Worm (Caenorhabditis elegans) whole organism, midembryonic: Measurements from ENCODE around the gene fbxc-19.

Source experiments
- T22C8.4 ChIP-seq: fragments of 200-800 bp; sonication (Bioruptor generic); IDR thresholded peaks from 2 replicates; pipeline ENCODE4 v1.3.6; 2022; ENCODE audit warnings: missing genetic modification characterization, missing compliant biosample characterization
- cog-1 ChIP-seq: sonication (generic microtip); optimal IDR thresholded peaks from 2 replicates; lab custom pipeline; 2016; ENCODE audit warnings: missing genetic modification characterization, missing compliant biosample characterization
- flt-1 ChIP-seq: fragments of 200-800 bp; sonication (Bioruptor generic); IDR thresholded peaks from 2 replicates; pipeline ENCODE4 v1.3.6; 2022; ENCODE audit warnings: missing genetic modification characterization, missing compliant biosample characterization
- klf-2 ChIP-seq: fragments of 200-800 bp; sonication (Bioruptor generic); conservative IDR thresholded peaks from 2 replicates; pipeline ENCODE4 v1.3.6; 2022; ENCODE audit warnings: missing genetic modification reagents, missing genetic modification characterization, missing compliant biosample characterization
- ref-1 ChIP-seq: fragments of 200-800 bp; sonication (Bioruptor generic); conservative IDR thresholded peaks from 2 replicates; pipeline ENCODE4 v1.3.6; 2022; ENCODE audit warnings: missing genetic modification reagents, missing genetic modification characterization, missing compliant biosample characterization
- tab-1 ChIP-seq: fragments of 200-800 bp; sonication (Bioruptor generic); IDR thresholded peaks from 2 replicates; pipeline ENCODE4 v1.3.6; 2022; ENCODE audit warnings: missing genetic modification characterization, missing compliant biosample characterization
- ztf-23 ChIP-seq: fragments of 200-800 bp; sonication (Bioruptor generic); IDR thresholded peaks from 2 replicates; pipeline ENCODE4 v1.3.6; 2022; ENCODE audit warnings: missing genetic modification reagents, missing genetic modification characterization, missing compliant biosample characterization
- ztf-29 ChIP-seq: fragments of 200-800 bp; sonication (Bioruptor generic); IDR thresholded peaks from 2 replicates; pipeline ENCODE4 v1.3.6; 2022; ENCODE audit warnings: missing genetic modification reagents, missing genetic modification characterization, missing compliant biosample characterization

DNA sequence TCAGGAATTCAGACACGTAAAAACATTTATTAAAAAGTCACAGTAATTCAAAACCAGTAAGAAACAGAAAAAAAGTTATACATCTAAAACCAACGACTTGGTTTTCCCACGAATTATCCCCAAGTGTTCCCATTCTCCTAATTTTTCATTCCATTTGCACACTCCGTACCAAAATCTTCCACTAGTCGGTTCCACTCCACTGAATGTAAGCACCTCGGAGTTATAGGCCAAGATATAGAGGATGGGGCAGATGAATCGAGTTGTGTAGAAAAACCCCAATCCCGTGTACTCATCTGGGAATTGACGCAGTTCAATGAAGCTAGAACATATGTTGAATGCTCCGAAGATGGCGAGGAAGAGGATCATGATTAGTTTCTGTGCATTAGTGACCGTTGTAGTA lies 33.1 kb upstream of the fbxc-19 start:
- TF ChIP-seq ref-1 (GFP tag; lab: Robert Waterston, UW) (no peak), cog-1 (tag; lab: Kevin White, UChicago) (no peak), tab-1 (GFP tag; lab: Robert Waterston, UW) (no peak), ztf-23 (no peak), klf-2 (GFP tag; lab: Robert Waterston, UW) (no peak), ztf-29 (GFP tag; lab: Robert Waterston, UW) (no peak), flt-1 (GFP tag; lab: Robert Waterston, UW) (no peak), T22C8.4 (GFP tag; lab: Robert Waterston, UW) (no peak)
